Worm (Caenorhabditis elegans): Measurements from ENCODE around the gene C02F5.3.

C02F5.3 gene

ce11 chrIII:8224769-8225168 lies 20.9 kb upstream of the C02F5.3 start, which contains the start of gene mob-4:
Gene mob-4, plus strand, starts transcription at chrIII:8225097.
- no peak for TF ChIP-seq klf-2 (GFP tag; conservative IDR thresholded peaks at IDR 0.05)
- no peak for TF ChIP-seq T22C8.4 (GFP tag; IDR thresholded peaks at IDR 0.05)
- no peak for TF ChIP-seq med-1 (GFP tag; optimal IDR thresholded peaks at IDR 0.05; ENCODE audit: insufficient read depth)
- TF ChIP-seq flt-1 (GFP tag; IDR thresholded peaks at IDR 0.05) = no peak
- no peak for TF ChIP-seq ref-1 (GFP tag; conservative IDR thresholded peaks at IDR 0.05)
- no peak for TF ChIP-seq ztf-23 (GFP tag; IDR thresholded peaks at IDR 0.05)
- TF ChIP-seq ztf-29 (GFP tag; IDR thresholded peaks at IDR 0.05) = no peak
- TF ChIP-seq tab-1 (GFP tag; IDR thresholded peaks at IDR 0.05) = no peak
- no peak for TF ChIP-seq cog-1 (tag; optimal IDR thresholded peaks at IDR 0.05)

- TF ChIP-seq med-1 (GFP tag; optimal IDR thresholded peaks at IDR 0.05; ENCODE audit: insufficient read depth) (no peak), tab-1 (GFP tag; IDR thresholded peaks at IDR 0.05) (no peak), ztf-23 (GFP tag; IDR thresholded peaks at IDR 0.05) (no peak), cog-1 (tag; optimal IDR thresholded peaks at IDR 0.05) (no peak), T22C8.4 (GFP tag; IDR thresholded peaks at IDR 0.05) (no peak), ref-1 (GFP tag; conservative IDR thresholded peaks at IDR 0.05) (no peak)
Observed at ce11 chrIII:8226178-8226577, 19.5 kb upstream of the C02F5.3 start, which contains the start of gene rfs-1. Gene rfs-1, plus strand, starts transcription at chrIII:8226478.

ce11 chrIII:8227511-8227910 lies 18.2 kb upstream of the C02F5.3 start, which contains the start of gene fbxl-1:
Gene fbxl-1, plus strand, starts transcription at chrIII:8227830.
- no peak for TF ChIP-seq ztf-29 (GFP tag; IDR thresholded peaks at IDR 0.05)
- TF ChIP-seq flt-1 (GFP tag; IDR thresholded peaks at IDR 0.05) = peak; percentile 63

DNA sequence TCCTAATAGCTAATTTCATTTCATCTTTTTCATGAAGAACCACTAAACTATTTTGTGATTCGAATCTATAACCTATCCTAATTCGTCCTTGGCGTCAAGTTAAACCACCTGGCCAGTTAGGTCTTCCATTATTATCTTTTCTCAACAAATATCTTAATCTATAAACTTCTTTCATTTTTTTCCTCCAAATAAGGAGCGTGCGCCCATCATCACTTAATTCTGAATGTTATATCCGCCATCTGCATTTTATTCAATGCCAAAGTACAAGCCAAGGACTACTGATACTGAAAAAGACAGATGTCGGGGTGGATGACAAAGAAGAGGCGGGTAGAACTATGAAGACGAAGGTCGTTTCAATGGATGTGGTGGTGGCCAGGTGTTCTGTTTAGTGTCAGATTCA lies 16.8 kb upstream of the C02F5.3 start:
- TF ChIP-seq ztf-23 (GFP tag; IDR thresholded peaks at IDR 0.05) = no peak
- no peak for TF ChIP-seq cog-1 (tag; optimal IDR thresholded peaks at IDR 0.05)
- no peak for TF ChIP-seq ztf-29 (GFP tag; IDR thresholded peaks at IDR 0.05)
- TF ChIP-seq klf-2 (GFP tag; conservative IDR thresholded peaks at IDR 0.05) = no peak
- TF ChIP-seq tab-1 (GFP tag; IDR thresholded peaks at IDR 0.05) = no peak
- no peak for TF ChIP-seq flt-1 (GFP tag; IDR thresholded peaks at IDR 0.05)
- no peak for TF ChIP-seq ref-1 (GFP tag; conservative IDR thresholded peaks at IDR 0.05)
- no peak for TF ChIP-seq T22C8.4 (GFP tag; IDR thresholded peaks at IDR 0.05)
- no peak for TF ChIP-seq med-1 (GFP tag; optimal IDR thresholded peaks at IDR 0.05; ENCODE audit: insufficient read depth)

- TF ChIP-seq ref-1 (GFP tag; conservative IDR thresholded peaks at IDR 0.05) = no peak
Observed at ce11 chrIII:8229480-8229879, 16.2 kb upstream of the C02F5.3 start.

ce11 chrIII:8232634-8233033 lies 13.1 kb upstream of the C02F5.3 start, which contains the start of gene henn-1:
Gene henn-1, plus strand, starts transcription at chrIII:8232651.
- TF ChIP-seq med-1 (GFP tag; optimal IDR thresholded peaks at IDR 0.05; ENCODE audit: insufficient read depth) (no peak), cog-1 (tag; optimal IDR thresholded peaks at IDR 0.05) (no peak), ztf-23 (GFP tag; IDR thresholded peaks at IDR 0.05) (no peak), klf-2 (GFP tag; conservative IDR thresholded peaks at IDR 0.05) (no peak), ztf-29 (GFP tag; IDR thresholded peaks at IDR 0.05) (no peak), flt-1 (GFP tag; IDR thresholded peaks at IDR 0.05) (no peak), tab-1 (GFP tag; IDR thresholded peaks at IDR 0.05) (no peak), T22C8.4 (GFP tag; IDR thresholded peaks at IDR 0.05) (no peak), ref-1 (GFP tag; conservative IDR thresholded peaks at IDR 0.05) (no peak)

- TF ChIP-seq ztf-29 (GFP tag; IDR thresholded peaks at IDR 0.05) = no peak
- no peak for TF ChIP-seq cog-1 (tag; optimal IDR thresholded peaks at IDR 0.05)
- no peak for TF ChIP-seq tab-1 (GFP tag; IDR thresholded peaks at IDR 0.05)
- no peak for TF ChIP-seq klf-2 (GFP tag; conservative IDR thresholded peaks at IDR 0.05)
- TF ChIP-seq flt-1 (GFP tag; IDR thresholded peaks at IDR 0.05) = no peak
- no peak for TF ChIP-seq ztf-23 (GFP tag; IDR thresholded peaks at IDR 0.05)
- no peak for TF ChIP-seq ref-1 (GFP tag; conservative IDR thresholded peaks at IDR 0.05)
- no peak for TF ChIP-seq T22C8.4 (GFP tag; IDR thresholded peaks at IDR 0.05)
- TF ChIP-seq med-1 (GFP tag; optimal IDR thresholded peaks at IDR 0.05; ENCODE audit: insufficient read depth) = no peak
Observed at ce11 chrIII:8235358-8235757, 10.3 kb upstream of the C02F5.3 start, which contains the start of gene C02F5.14. Gene C02F5.14, minus strand, starts transcription at chrIII:8235514.

DNA sequence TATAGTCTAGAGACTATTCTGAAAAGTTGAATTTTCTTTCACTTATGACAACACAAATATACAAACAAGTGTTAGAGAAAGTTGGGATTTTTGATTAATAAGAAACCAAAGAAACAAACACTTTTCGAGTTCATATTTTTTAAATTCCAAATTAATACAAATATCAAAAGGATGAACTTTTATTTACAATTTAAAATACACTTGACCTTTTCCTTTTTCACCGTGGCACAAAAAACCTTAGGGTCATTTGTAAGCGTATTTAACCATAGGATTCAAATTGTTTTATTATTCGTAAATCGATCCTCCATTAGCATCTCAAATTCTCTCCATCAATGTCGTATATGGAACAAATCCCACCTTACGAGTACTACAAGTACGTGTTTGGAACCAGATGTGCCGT lies 9.8 kb upstream of the C02F5.3 start, which contains the start of gene C02F5.5:
C02F5.5 (plus strand) TSS at position 301 of the 400 bp plus-strand sequence.
- TF ChIP-seq ztf-29 (GFP tag; IDR thresholded peaks at IDR 0.05) = no peak
- TF ChIP-seq klf-2 (GFP tag; conservative IDR thresholded peaks at IDR 0.05) = no peak
- no peak for TF ChIP-seq tab-1 (GFP tag; IDR thresholded peaks at IDR 0.05)
- no peak for TF ChIP-seq med-1 (GFP tag; optimal IDR thresholded peaks at IDR 0.05; ENCODE audit: insufficient read depth)
- no peak for TF ChIP-seq T22C8.4 (GFP tag; IDR thresholded peaks at IDR 0.05)
- TF ChIP-seq ztf-23 (GFP tag; IDR thresholded peaks at IDR 0.05) = no peak
- no peak for TF ChIP-seq ref-1 (GFP tag; conservative IDR thresholded peaks at IDR 0.05)
- no peak for TF ChIP-seq cog-1 (tag; optimal IDR thresholded peaks at IDR 0.05)
- no peak for TF ChIP-seq flt-1 (GFP tag; IDR thresholded peaks at IDR 0.05)

DNA sequence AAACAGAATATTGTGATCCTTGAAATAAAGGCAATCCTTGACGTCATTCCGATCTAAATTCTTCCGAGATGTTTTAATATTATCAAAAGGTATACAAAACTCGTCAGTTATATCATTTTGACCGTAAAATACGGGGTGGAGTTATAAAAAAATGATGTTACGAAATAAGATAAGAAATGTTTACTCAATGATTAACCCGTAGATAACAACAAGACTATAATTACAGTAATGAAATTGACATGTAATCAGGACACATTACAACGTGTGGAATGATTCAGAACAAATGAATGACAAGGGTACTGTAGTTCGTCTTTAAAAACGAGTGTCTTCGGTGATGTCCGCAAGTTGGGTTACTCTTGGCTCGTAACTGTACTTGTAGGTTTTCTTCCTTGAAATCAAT lies 7.9 kb upstream of the C02F5.3 start, which contains the start of gene tsp-2:
tsp-2 (minus strand) TSS at position 109 of the 400 bp plus-strand sequence.
- no peak for TF ChIP-seq ref-1 (GFP tag; conservative IDR thresholded peaks at IDR 0.05)
- TF ChIP-seq med-1 (GFP tag; optimal IDR thresholded peaks at IDR 0.05; ENCODE audit: insufficient read depth) = no peak
- no peak for TF ChIP-seq ztf-23 (GFP tag; IDR thresholded peaks at IDR 0.05)
- TF ChIP-seq flt-1 (GFP tag; IDR thresholded peaks at IDR 0.05) = no peak
- TF ChIP-seq klf-2 (GFP tag; conservative IDR thresholded peaks at IDR 0.05) = no peak
- TF ChIP-seq T22C8.4 (GFP tag; IDR thresholded peaks at IDR 0.05) = no peak
- TF ChIP-seq cog-1 (tag; optimal IDR thresholded peaks at IDR 0.05) = no peak
- TF ChIP-seq ztf-29 (GFP tag; IDR thresholded peaks at IDR 0.05) = no peak
- TF ChIP-seq tab-1 (GFP tag; IDR thresholded peaks at IDR 0.05) = no peak

DNA sequence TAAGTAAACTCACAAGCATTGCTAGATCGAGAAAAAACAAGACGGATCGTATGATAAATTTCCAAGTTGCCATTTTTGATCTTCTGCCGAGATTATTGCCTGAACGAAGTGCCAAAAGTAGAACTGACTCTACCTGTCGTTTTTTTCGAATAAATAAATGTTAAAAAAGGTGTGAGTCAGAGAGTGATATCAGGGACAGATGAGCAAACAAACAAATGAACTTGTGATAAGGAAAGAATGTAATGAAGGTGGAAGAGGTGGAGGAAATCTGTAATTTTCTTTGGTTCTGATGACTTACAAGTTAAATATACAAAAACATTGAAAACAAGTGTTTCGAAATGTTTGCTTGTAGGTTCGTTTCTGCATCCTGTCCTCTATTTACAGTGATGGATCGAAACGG lies 6.4 kb upstream of the C02F5.3 start, which contains the start of gene tsp-1:
tsp-1 (minus strand) TSS at position 99 of the 400 bp plus-strand sequence.
- TF ChIP-seq med-1 (GFP tag; optimal IDR thresholded peaks at IDR 0.05; ENCODE audit: insufficient read depth) = no peak
- no peak for TF ChIP-seq tab-1 (GFP tag; IDR thresholded peaks at IDR 0.05)
- no peak for TF ChIP-seq ref-1 (GFP tag; conservative IDR thresholded peaks at IDR 0.05)
- no peak for TF ChIP-seq flt-1 (GFP tag; IDR thresholded peaks at IDR 0.05)
- no peak for TF ChIP-seq cog-1 (tag; optimal IDR thresholded peaks at IDR 0.05)
- TF ChIP-seq ztf-23 (GFP tag; IDR thresholded peaks at IDR 0.05) = no peak
- no peak for TF ChIP-seq ztf-29 (GFP tag; IDR thresholded peaks at IDR 0.05)
- TF ChIP-seq T22C8.4 (GFP tag; IDR thresholded peaks at IDR 0.05) = no peak
- no peak for TF ChIP-seq klf-2 (GFP tag; conservative IDR thresholded peaks at IDR 0.05)
